Worm (Caenorhabditis elegans) whole organism, L4/young adult: ENCODE results near the gene spp-14.

Experiments
- dao-5 ChIP-seq: sonication (generic microtip); optimal IDR thresholded peaks from 2 replicates; lab custom pipeline; 2016; ENCODE audit warnings: missing genotype, missing genetic modification characterization, moderate library complexity, missing compliant biosample characterization
- him-1 ChIP-seq: sonication (generic microtip); optimal IDR thresholded peaks from 2 replicates; lab custom pipeline; 2016; ENCODE audit warnings: missing genotype, missing genetic modification reagents, missing genetic modification characterization, missing compliant biosample characterization

DNA sequence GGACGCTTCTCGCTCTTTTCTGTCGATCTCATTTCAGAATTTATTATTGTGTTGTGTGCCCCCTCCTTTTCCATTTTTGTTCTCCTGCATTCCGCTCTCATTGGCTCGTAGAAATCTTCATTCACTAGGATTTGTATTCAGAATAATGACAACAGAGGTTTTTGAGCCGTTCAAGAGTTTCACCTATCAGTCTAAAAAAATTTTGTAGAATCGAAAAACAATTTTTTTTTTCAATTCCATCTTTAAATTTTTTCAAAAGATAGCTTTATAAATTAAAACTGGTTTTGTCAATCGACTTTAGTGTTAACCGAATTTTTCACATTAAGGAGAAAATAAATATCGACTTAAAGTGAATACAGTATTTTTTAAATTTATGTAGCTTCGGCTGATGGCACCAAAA lies 15.1 kb upstream of the spp-14 start, which contains the start of gene K09F5.4:
- TF ChIP-seq dao-5 (tag; lab: Kevin White, UChicago): no peak
- no peak for TF ChIP-seq him-1 (tag; lab: Kevin White, UChicago)
